Worm (Caenorhabditis elegans) whole organism, midembryonic: ENCODE data around the gene nspg-8.

Experiments used
- cog-1 ChIP-seq: sonication (generic microtip); optimal IDR thresholded peaks from 2 replicates; lab custom pipeline; 2016; ENCODE audit warnings: missing genetic modification characterization, missing compliant biosample characterization
- flt-1 ChIP-seq: fragments of 200-800 bp; sonication (Bioruptor generic); IDR thresholded peaks from 2 replicates; pipeline ENCODE4 v1.3.6; 2022; ENCODE audit warnings: missing genetic modification characterization, missing compliant biosample characterization
- klf-2 ChIP-seq: fragments of 200-800 bp; sonication (Bioruptor generic); conservative IDR thresholded peaks from 2 replicates; pipeline ENCODE4 v1.3.6; 2022; ENCODE audit warnings: missing genetic modification reagents, missing genetic modification characterization, missing compliant biosample characterization
- tab-1 ChIP-seq: fragments of 200-800 bp; sonication (Bioruptor generic); IDR thresholded peaks from 2 replicates; pipeline ENCODE4 v1.3.6; 2022; ENCODE audit warnings: missing genetic modification characterization, missing compliant biosample characterization
- ztf-29 ChIP-seq: fragments of 200-800 bp; sonication (Bioruptor generic); IDR thresholded peaks from 2 replicates; pipeline ENCODE4 v1.3.6; 2022; ENCODE audit warnings: missing genetic modification reagents, missing genetic modification characterization, missing compliant biosample characterization

DNA sequence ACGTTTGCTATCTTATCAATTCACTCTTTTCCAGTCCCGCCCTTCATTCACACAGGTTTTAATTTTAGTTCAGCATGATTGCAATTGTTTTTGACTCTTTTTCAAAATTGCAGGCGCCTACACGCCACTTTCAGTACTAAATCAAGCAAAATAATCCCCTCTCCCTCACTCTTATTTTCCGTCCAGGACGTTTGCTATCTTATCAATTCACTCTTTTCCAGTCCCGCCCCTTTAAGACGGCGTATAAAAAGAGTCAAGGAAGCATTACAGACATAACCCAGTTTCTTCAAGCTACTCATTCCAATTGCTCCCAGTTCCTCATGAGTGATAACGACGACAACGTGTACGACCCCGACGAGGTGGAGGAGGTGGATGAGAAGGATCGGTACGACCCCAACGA is 32.8 kb downstream of the nspg-8 start, which contains the start of gene Y119D3B.21:
- TF ChIP-seq klf-2 (GFP tag; lab: Robert Waterston, UW) (no peak), cog-1 (no peak), ztf-29 (no peak), flt-1 (GFP tag; lab: Robert Waterston, UW) (no peak), tab-1 (GFP tag; lab: Robert Waterston, UW) (no peak)
